Fruit fly (Drosophila melanogaster): ENCODE measurements around the gene CG31810.
A peak's percentile ranks its signal among the peaks of the same experiment; 100 is the strongest.

The CG31810 gene

dm6 chr2L:16826872-16827506 is 25.2 kb downstream of the CG31810 start, which contains the start of gene AspRS-m (continued):
- no peak for TF ChIP-seq CG9215 (GFP tag; IDR thresholded peaks at IDR 0.05)
- TF ChIP-seq CG10274 (GFP tag; optimal IDR thresholded peaks at IDR 0.05) = no peak
- TF ChIP-seq Fer3 (tag; optimal IDR thresholded peaks at IDR 0.05) = no peak
- TF ChIP-seq Scr (GFP tag; IDR thresholded peaks at IDR 0.05; ENCODE audit: partially characterized antibody) = peak; percentile 88
- TF ChIP-seq CG1792 (GFP tag; optimal IDR thresholded peaks at IDR 0.05) = no peak
- no peak for TF ChIP-seq Six4 (GFP tag; optimal IDR thresholded peaks at IDR 0.05)
- no peak for TF ChIP-seq E2f1 (GFP tag; IDR thresholded peaks at IDR 0.05)
- TF ChIP-seq CG13123 (GFP tag; optimal IDR thresholded peaks at IDR 0.05) = no peak
- TF ChIP-seq Blimp-1 (GFP tag; optimal IDR thresholded peaks at IDR 0.05) = no peak
- TF ChIP-seq CG12104 (GFP tag; optimal IDR thresholded peaks at IDR 0.05) = no peak
- peak in 1 of 2 experiments; percentile 40 for TF ChIP-seq insv (GFP tag; optimal IDR thresholded peaks at IDR 0.05)
- TF ChIP-seq prd (optimal IDR thresholded peaks at IDR 0.05) = no peak
- 0 out of 3 replicates have a peak, but pooled peaks have one; percentile 18 for TF ChIP-seq prd (GFP tag; IDR thresholded peaks at IDR 0.05)
- TF ChIP-seq Rx (GFP tag; IDR thresholded peaks at IDR 0.05) = no peak
- no peak for TF ChIP-seq CG4730 (GFP tag; IDR thresholded peaks at IDR 0.05)
- TF ChIP-seq lmd (GFP tag; IDR thresholded peaks at IDR 0.05) = no peak
- TF ChIP-seq D19B (GFP tag; optimal IDR thresholded peaks at IDR 0.05) = no peak
- TF ChIP-seq repo (GFP tag; optimal IDR thresholded peaks at IDR 0.05) = no peak
- TF ChIP-seq Lim3 (GFP tag; IDR thresholded peaks at IDR 0.05) = no peak
- TF ChIP-seq Optix (GFP tag; IDR thresholded peaks at IDR 0.05) = no peak
- no peak for TF ChIP-seq jumu (GFP tag; optimal IDR thresholded peaks at IDR 0.05)
- peak; percentile 30 for TF ChIP-seq ewg (GFP tag; optimal IDR thresholded peaks at IDR 0.05)
- TF ChIP-seq gro (GFP tag; optimal IDR thresholded peaks at IDR 0.05) = no peak
- no peak for TF ChIP-seq sima (GFP tag; optimal IDR thresholded peaks at IDR 0.05)
- TF ChIP-seq HmgD (GFP tag; optimal IDR thresholded peaks at IDR 0.05) = no peak
- TF ChIP-seq jing (GFP tag; optimal IDR thresholded peaks at IDR 0.05) = no peak
- TF ChIP-seq Sry-β (GFP tag; optimal IDR thresholded peaks at IDR 0.05) = no peak
- no peak for TF ChIP-seq fd64A (GFP tag; optimal IDR thresholded peaks at IDR 0.05)
- no peak for TF ChIP-seq CG3065 (GFP tag; optimal IDR thresholded peaks at IDR 0.05)
- TF ChIP-seq CG18476 (GFP tag; optimal IDR thresholded peaks at IDR 0.05) = no peak
- peak; percentile 33 for TF ChIP-seq CG4617 (GFP tag; optimal IDR thresholded peaks at IDR 0.05; ENCODE audit: borderline replicate concordance)
- TF ChIP-seq Bteb2 (GFP tag; optimal IDR thresholded peaks at IDR 0.05) = no peak
- no peak for TF ChIP-seq otp (GFP tag; IDR thresholded peaks at IDR 0.05)
- no peak for TF ChIP-seq CG8359 (GFP tag; optimal IDR thresholded peaks at IDR 0.05; ENCODE audit: borderline replicate concordance)
- no peak for TF ChIP-seq mirr (GFP tag; optimal IDR thresholded peaks at IDR 0.05)
- TF ChIP-seq Sox100B (GFP tag; optimal IDR thresholded peaks at IDR 0.05) = no peak
- no peak for TF ChIP-seq Fer2 (tag; optimal IDR thresholded peaks at IDR 0.05)
- TF ChIP-seq yki (optimal IDR thresholded peaks at IDR 0.05) = no peak
- TF ChIP-seq H15 (GFP tag; IDR thresholded peaks at IDR 0.05) = no peak
- TF ChIP-seq sim (GFP tag; IDR thresholded peaks at IDR 0.05) = no peak
- TF ChIP-seq gcm2 (GFP tag; optimal IDR thresholded peaks at IDR 0.05) = no peak
- TF ChIP-seq CG14965 (GFP tag; optimal IDR thresholded peaks at IDR 0.05; ENCODE audit: borderline replicate concordance) = no peak
- TF ChIP-seq CG2202 (tag; optimal IDR thresholded peaks at IDR 0.05) = no peak
- no peak for TF ChIP-seq CG8388 (GFP tag; optimal IDR thresholded peaks at IDR 0.05)
- TF ChIP-seq mld (GFP tag; IDR thresholded peaks at IDR 0.05; ENCODE audit: partially characterized antibody) = peak; percentile 68; the same call in 2 of the 3 replicates
- TF ChIP-seq CG31441 (GFP tag; IDR thresholded peaks at IDR 0.05) = no peak
- TF ChIP-seq Hey (tag; optimal IDR thresholded peaks at IDR 0.05) = no peak
- no peak for TF ChIP-seq ara (GFP tag; IDR thresholded peaks at IDR 0.05)
- no peak for TF ChIP-seq CG11398 (GFP tag; optimal IDR thresholded peaks at IDR 0.05)
- no peak; the same call in 1 of the 2 replicates for TF ChIP-seq Nf-YA (GFP tag; IDR thresholded peaks at IDR 0.05)
- no peak for TF ChIP-seq CG1603 (tag; optimal IDR thresholded peaks at IDR 0.05)
- no peak for TF ChIP-seq Ets65A (GFP tag)
